Fruit fly (Drosophila melanogaster): ENCODE results near the gene GstZ2.

GstZ2 gene

dm6 chr3R:9428189-9428699 lies 32.2 kb downstream of the GstZ2 start (continued):
- no peak for TF ChIP-seq al (GFP tag; IDR thresholded peaks at IDR 0.05)
- TF ChIP-seq CG7556 (GFP tag; optimal IDR thresholded peaks at IDR 0.05), result peak; percentile 17
- TF ChIP-seq CG7839 (tag; optimal IDR thresholded peaks at IDR 0.05), result peak; percentile 3
- no peak for TF ChIP-seq CG16815 (GFP tag; optimal IDR thresholded peaks at IDR 0.05)
- no peak for TF ChIP-seq usp (GFP tag; optimal IDR thresholded peaks at IDR 0.05)
- TF ChIP-seq MBD-R2 (GFP tag; IDR thresholded peaks at IDR 0.05), result peak; percentile 23; the same call in 1 of the 2 replicates
- TF ChIP-seq CG13123 (GFP tag; optimal IDR thresholded peaks at IDR 0.05), result no peak
- TF ChIP-seq insv (GFP tag; optimal IDR thresholded peaks at IDR 0.05), result peak in 1 of 2 experiments; percentile 86
- peak; percentile 32 for TF ChIP-seq grn (GFP tag; optimal IDR thresholded peaks at IDR 0.05)
- peak in 1 of 2 experiments; percentile 24 for TF ChIP-seq tll (GFP tag; optimal IDR thresholded peaks at IDR 0.05)
- TF ChIP-seq CG15601 (tag; optimal IDR thresholded peaks at IDR 0.05), result peak; percentile 24
- TF ChIP-seq CG9727 (GFP tag; optimal IDR thresholded peaks at IDR 0.05), result peak; percentile 19
- TF ChIP-seq CG14965 (GFP tag; optimal IDR thresholded peaks at IDR 0.05; ENCODE audit: borderline replicate concordance), result no peak
- peak; percentile 21 for TF ChIP-seq CG3163 (GFP tag; optimal IDR thresholded peaks at IDR 0.05)
- TF ChIP-seq vvl (GFP tag; IDR thresholded peaks at IDR 0.05), result peak; percentile 43; the same call in 1 of the 2 replicates
- TF ChIP-seq Xrp1 (GFP tag; IDR thresholded peaks at IDR 0.05), result peak; percentile 60
- no peak for TF ChIP-seq dmrt11E (tag; optimal IDR thresholded peaks at IDR 0.05)
- peak; percentile 95 for TF ChIP-seq nom (GFP tag; optimal IDR thresholded peaks at IDR 0.05)
- peak; percentile 74 for TF ChIP-seq CG6765 (GFP tag; optimal IDR thresholded peaks at IDR 0.05)
- TF ChIP-seq Lhr (GFP tag; optimal IDR thresholded peaks at IDR 0.05), result no peak
- no peak for TF ChIP-seq vfl (GFP tag; optimal IDR thresholded peaks at IDR 0.05)
- TF ChIP-seq CG32772 (GFP tag; IDR thresholded peaks at IDR 0.05), result no peak
- TF ChIP-seq HLHmδ (GFP tag; optimal IDR thresholded peaks at IDR 0.05), result peak; percentile 51
- TF ChIP-seq CG11695 (GFP tag; IDR thresholded peaks at IDR 0.05), result peak; percentile 49; the same call in 1 of the 3 replicates
- TF ChIP-seq chm (GFP tag; IDR thresholded peaks at IDR 0.05), result peak; percentile 73
- no peak for TF ChIP-seq CG7786 (GFP tag; optimal IDR thresholded peaks at IDR 0.05)
- TF ChIP-seq hkb (optimal IDR thresholded peaks at IDR 0.05), result no peak
- peak; percentile 62 for TF ChIP-seq hkb (GFP tag; IDR thresholded peaks at IDR 0.05)
- no peak for TF ChIP-seq CG18764 (GFP tag; optimal IDR thresholded peaks at IDR 0.05)
- TF ChIP-seq pho (GFP tag; optimal IDR thresholded peaks at IDR 0.05), result no peak
- no peak for TF ChIP-seq Atf-2 (GFP tag; optimal IDR thresholded peaks at IDR 0.05)
- TF ChIP-seq CG16813 (GFP tag; IDR thresholded peaks at IDR 0.05; ENCODE audit: partially characterized antibody), result no peak
- peak; percentile 9 for TF ChIP-seq CG12299 (tag; optimal IDR thresholded peaks at IDR 0.05)
- TF ChIP-seq ERR (GFP tag; optimal IDR thresholded peaks at IDR 0.05), result peak; percentile 27
- TF ChIP-seq gce (GFP tag; IDR thresholded peaks at IDR 0.05), result peak; percentile 36; the same call in 1 of the 3 replicates
- TF ChIP-seq crol (GFP tag; IDR thresholded peaks at IDR 0.05), result peak; percentile 71
- TF ChIP-seq CG11456 (GFP tag; IDR thresholded peaks at IDR 0.05), result no peak
- no peak for TF ChIP-seq trem (tag; optimal IDR thresholded peaks at IDR 0.05)
- no peak for TF ChIP-seq prd (optimal IDR thresholded peaks at IDR 0.05)
- no peak for TF ChIP-seq prd (GFP tag; IDR thresholded peaks at IDR 0.05)
- TF ChIP-seq ttk (GFP tag; IDR thresholded peaks at IDR 0.05), result no peak
- TF ChIP-seq Taf1 (GFP tag; IDR thresholded peaks at IDR 0.05), result no peak
- TF ChIP-seq CG2202 (tag; optimal IDR thresholded peaks at IDR 0.05), result no peak
- no peak for TF ChIP-seq CG9215 (GFP tag; IDR thresholded peaks at IDR 0.05)
- TF ChIP-seq Doc2 (GFP tag; IDR thresholded peaks at IDR 0.05), result no peak
- no peak for TF ChIP-seq sim (GFP tag; IDR thresholded peaks at IDR 0.05)
- no peak for TF ChIP-seq CG17328 (GFP tag; IDR thresholded peaks at IDR 0.05)
- TF ChIP-seq Kr (GFP tag; optimal IDR thresholded peaks at IDR 0.05), result peak; percentile 20
- no peak for TF ChIP-seq klu (GFP tag; IDR thresholded peaks at IDR 0.05)
- TF ChIP-seq Xbp1 (GFP tag; optimal IDR thresholded peaks at IDR 0.05), result no peak
- TF ChIP-seq Sin3A (optimal IDR thresholded peaks at IDR 0.05), result no peak
- TF ChIP-seq CG9932 (GFP tag; IDR thresholded peaks at IDR 0.05), result no peak
- peak; percentile 12 for TF ChIP-seq CG18262 (tag; optimal IDR thresholded peaks at IDR 0.05)
